Worm (Caenorhabditis elegans) whole organism, L4 larva: ENCODE data around the gene srab-18.

Experiments
- F26F4.8 ChIP-seq: fragments of 200-800 bp; sonication (Bioruptor generic); conservative IDR thresholded peaks from 2 replicates; pipeline ENCODE4 v1.3.6; 2022; ENCODE audit warnings: missing genetic modification characterization, missing compliant biosample characterization
- ZK546.5 ChIP-seq, 2 experiments: sonication (generic microtip); optimal IDR thresholded peaks; 2 replicates each; lab custom pipeline; 2017; ENCODE audit warnings: missing biosample characterization in 2 of 2, missing genetic modification characterization in 2 of 2
- aha-1 ChIP-seq: fragments of 150-350 bp; peaks from one replicate; lab custom pipeline; 2014; ENCODE audit warnings: missing biosample characterization, missing genetic modification characterization
- ceh-82 ChIP-seq: sonication (generic microtip); optimal IDR thresholded peaks from 2 replicates; lab custom pipeline; 2017; ENCODE audit warnings: missing biosample characterization, missing genetic modification characterization
- daf-12 ChIP-seq: fragments of 150-350 bp; optimal IDR thresholded peaks from 2 replicates; lab custom pipeline; 2014; ENCODE audit warnings: missing biosample characterization, missing genetic modification reagents, missing genetic modification characterization
- dmd-8 ChIP-seq: fragments of 200-800 bp; sonication (Bioruptor generic); IDR thresholded peaks from 2 replicates; pipeline ENCODE4 v1.3.6; 2022; ENCODE audit warnings: missing genetic modification characterization, missing compliant biosample characterization
- egl-27 ChIP-seq: sonication (generic microtip); optimal IDR thresholded peaks from 3 replicates; lab custom pipeline; 2017; ENCODE audit warnings: missing biosample characterization, missing genetic modification reagents, missing genetic modification characterization
- hif-1 ChIP-seq, 2 experiments: sonication (generic microtip); optimal IDR thresholded peaks; 2 replicates each; lab custom pipeline; 2016 to 2017; ENCODE audit warnings: missing compliant biosample characterization in 2 of 2, missing genetic modification characterization in 2 of 2, missing genetic modification reagents in 2 of 2, missing genotype in 2 of 2, mild to moderate bottlenecking in 1 of 2
- lin-15B ChIP-seq: fragments of 150-350 bp; sonication (generic microtip); optimal IDR thresholded peaks from 3 replicates; lab custom pipeline; 2014; ENCODE audit warnings: missing biosample characterization, missing genetic modification characterization
- mxl-3 ChIP-seq: fragments of 200-800 bp; sonication (Bioruptor generic); optimal IDR thresholded peaks from 2 replicates; lab custom pipeline; 2018; ENCODE audit warnings: mild to moderate bottlenecking, missing genetic modification characterization, missing compliant biosample characterization
- spr-3 ChIP-seq: fragments of 200-800 bp; sonication (Bioruptor generic); optimal IDR thresholded peaks from 2 replicates; lab custom pipeline; 2018; ENCODE audit warnings: mild to moderate bottlenecking, missing genetic modification characterization, missing compliant biosample characterization
- zfp-3 ChIP-seq: fragments of 200-800 bp; sonication (Bioruptor generic); conservative IDR thresholded peaks from 2 replicates; pipeline ENCODE4 v1.3.6; 2022; ENCODE audit warnings: missing genetic modification reagents, missing genetic modification characterization, missing compliant biosample characterization

DNA sequence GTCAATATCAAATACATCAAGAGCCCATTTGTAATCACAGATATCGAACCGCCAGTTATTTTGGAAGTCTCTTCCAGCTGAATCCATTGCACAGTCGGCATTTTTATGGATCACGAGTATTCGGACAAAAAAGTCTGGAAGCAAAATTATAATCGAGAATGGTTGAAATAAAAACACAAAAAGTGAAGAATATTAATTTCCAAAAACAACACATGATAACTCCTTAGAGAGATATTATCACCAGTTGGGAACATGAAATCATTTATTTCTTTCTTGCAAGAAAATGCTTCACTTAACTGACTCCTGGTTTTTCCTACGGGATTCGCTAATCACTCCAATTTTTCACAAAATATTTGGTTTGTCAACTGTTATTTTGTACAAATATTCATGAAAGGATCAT is 47.1 kb downstream of the srab-18 start, which contains the start of gene str-2:
- TF ChIP-seq ZK546.5 (tag; optimal IDR thresholded peaks at IDR 0.05; lab: Kevin White, UChicago) (no peak), spr-3 (GFP tag; lab: Kevin White, UChicago) (no peak), F26F4.8 (GFP tag; lab: Robert Waterston, UW) (no peak), daf-12 (tag; lab: Kevin White, UChicago) (no peak), aha-1 (tag; lab: Kevin White, UChicago) (no peak), hif-1 (tag; optimal IDR thresholded peaks at IDR 0.05; lab: Kevin White, UChicago) (no peak), lin-15B (no peak), mxl-3 (GFP tag; lab: Kevin White, UChicago) (no peak), zfp-3 (GFP tag; lab: Robert Waterston, UW) (no peak), ceh-82 (no peak), dmd-8 (GFP tag; lab: Robert Waterston, UW) (no peak), egl-27 (tag; lab: Kevin White, UChicago) (no peak)
